Fruit fly (Drosophila melanogaster): ENCODE results near the gene Bulli.
A peak's percentile ranks its signal among the peaks of the same experiment; 100 is the strongest.

Gene Bulli

DNA sequence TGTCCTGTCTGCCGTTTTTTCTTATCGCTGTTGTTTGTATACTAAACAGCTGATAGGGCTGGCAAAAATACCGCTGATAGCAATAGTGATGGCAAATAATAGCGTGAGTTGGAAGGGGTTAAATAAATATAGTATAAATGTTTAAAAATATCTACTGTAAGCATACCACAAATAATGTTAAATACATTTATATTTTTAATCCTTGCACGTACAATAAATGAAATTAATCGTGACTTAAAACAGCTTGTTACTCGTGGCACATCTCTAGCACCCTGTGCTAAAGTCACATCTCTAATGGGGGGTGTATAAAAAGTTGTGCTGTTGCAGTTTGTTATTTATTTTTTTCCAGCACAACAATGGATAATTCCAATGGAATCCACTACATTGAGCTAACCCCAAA, at the start of gene Bulli, which contains the start of gene CG10147 (continued):
- peak; percentile 96 for TF ChIP-seq CG33557 (GFP tag; optimal IDR thresholded peaks at IDR 0.05)
- TF ChIP-seq CG1602 (GFP tag; optimal IDR thresholded peaks at IDR 0.05) = peak; percentile 99
- peak; percentile 69 for TF ChIP-seq CG4707 (GFP tag; optimal IDR thresholded peaks at IDR 0.05)
- TF ChIP-seq psq (GFP tag; optimal IDR thresholded peaks at IDR 0.05) = peak; percentile 94
- peak; percentile 93 for TF ChIP-seq CrebB (tag; optimal IDR thresholded peaks at IDR 0.05)
- peak; percentile 96 for TF ChIP-seq CG18619 (GFP tag; optimal IDR thresholded peaks at IDR 0.05)
- peak; percentile 96 for TF ChIP-seq Atf6 (GFP tag; IDR thresholded peaks at IDR 0.05)
- peak; percentile 93 for TF ChIP-seq Bgb (GFP tag; IDR thresholded peaks at IDR 0.05; ENCODE audit: partially characterized antibody)
- peak; percentile 96 for TF ChIP-seq sna (GFP tag; IDR thresholded peaks at IDR 0.05; ENCODE audit: partially characterized antibody)
- TF ChIP-seq abd-A (tag; optimal IDR thresholded peaks at IDR 0.05) = no peak
- TF ChIP-seq Bdp1 (GFP tag; optimal IDR thresholded peaks at IDR 0.05) = peak; percentile 88
- peak; percentile 93 for TF ChIP-seq CG12299 (tag; optimal IDR thresholded peaks at IDR 0.05)
- peak; percentile 97 for TF ChIP-seq CG10979 (tag; optimal IDR thresholded peaks at IDR 0.05)
- TF ChIP-seq fu2 (GFP tag; optimal IDR thresholded peaks at IDR 0.05) = peak; percentile 91
- peak; percentile 86 for TF ChIP-seq CG8089 (GFP tag; optimal IDR thresholded peaks at IDR 0.05)
- TF ChIP-seq CG11093 (GFP tag; IDR thresholded peaks at IDR 0.05) = peak; percentile 98
- TF ChIP-seq CG34422 (GFP tag; IDR thresholded peaks at IDR 0.05) = peak; percentile 99
- peak; percentile 90 for TF ChIP-seq CG10565 (GFP tag; optimal IDR thresholded peaks at IDR 0.05)
- peak; percentile 34 for TF ChIP-seq Dp (GFP tag; optimal IDR thresholded peaks at IDR 0.05)
- peak; percentile 92 for TF ChIP-seq HLH4C (GFP tag; IDR thresholded peaks at IDR 0.05; ENCODE audit: partially characterized antibody)
- peak; percentile 97 for TF ChIP-seq danr (GFP tag; IDR thresholded peaks at IDR 0.05)
- TF ChIP-seq emc (GFP tag; optimal IDR thresholded peaks at IDR 0.05) = peak; percentile 86
- TF ChIP-seq CG17328 (GFP tag; IDR thresholded peaks at IDR 0.05) = peak; percentile 97
- TF ChIP-seq exex (tag; optimal IDR thresholded peaks at IDR 0.05) = peak; percentile 79
- peak in 1 of 2 experiments; percentile 70 for TF ChIP-seq Hr78 (GFP tag; optimal IDR thresholded peaks at IDR 0.05)
- TF ChIP-seq CG10147 (GFP tag; optimal IDR thresholded peaks at IDR 0.05) = peak; percentile 99
- TF ChIP-seq gsb-n (tag; optimal IDR thresholded peaks at IDR 0.05) = peak; percentile 94
- TF ChIP-seq CG10654 (GFP tag; optimal IDR thresholded peaks at IDR 0.05) = peak; percentile 98
- peak; percentile 94 for TF ChIP-seq tx (GFP tag; optimal IDR thresholded peaks at IDR 0.05)
- TF ChIP-seq twi (tag; optimal IDR thresholded peaks at IDR 0.05) = peak; percentile 95
- peak; percentile 98 for TF ChIP-seq ara (GFP tag; IDR thresholded peaks at IDR 0.05)
- TF ChIP-seq Dip2 (GFP tag; IDR thresholded peaks at IDR 0.05) = peak; percentile 73
- TF ChIP-seq gcm2 (GFP tag; optimal IDR thresholded peaks at IDR 0.05) = peak; percentile 91
- TF ChIP-seq ken (GFP tag; IDR thresholded peaks at IDR 0.05) = peak; percentile 98
- peak; percentile 95 for TF ChIP-seq lbe (GFP tag; optimal IDR thresholded peaks at IDR 0.05)
- TF ChIP-seq Dbx (GFP tag; IDR thresholded peaks at IDR 0.05) = peak; percentile 98
- peak; percentile 94 for TF ChIP-seq HHEX (GFP tag; optimal IDR thresholded peaks at IDR 0.05)
- peak; percentile 88 for TF ChIP-seq nau (GFP tag; optimal IDR thresholded peaks at IDR 0.05)
- TF ChIP-seq B-H1 (GFP tag; IDR thresholded peaks at IDR 0.05) = peak; percentile 96
- peak; percentile 78 for TF ChIP-seq Side (GFP tag; optimal IDR thresholded peaks at IDR 0.05)
- TF ChIP-seq grau (tag; optimal IDR thresholded peaks at IDR 0.05) = peak; percentile 97
- TF ChIP-seq CG8944 (GFP tag; optimal IDR thresholded peaks at IDR 0.05) = peak; percentile 91
- TF ChIP-seq dati (GFP tag; IDR thresholded peaks at IDR 0.05) = peak; percentile 91
- peak; percentile 77 for TF ChIP-seq mld (GFP tag; IDR thresholded peaks at IDR 0.05; ENCODE audit: partially characterized antibody)
- peak; percentile 94 for TF ChIP-seq Dip3 (GFP tag; optimal IDR thresholded peaks at IDR 0.05)
- peak; percentile 69 for TF ChIP-seq kni (GFP tag; optimal IDR thresholded peaks at IDR 0.05)
- TF ChIP-seq vnd (GFP tag; IDR thresholded peaks at IDR 0.05; ENCODE audit: partially characterized antibody) = peak; percentile 95
- no peak for TF ChIP-seq pan (optimal IDR thresholded peaks at IDR 0.05)
- peak in 1 of 2 experiments; percentile 98 for TF ChIP-seq pan (GFP tag; optimal IDR thresholded peaks at IDR 0.05 in 1 of 2, IDR thresholded peaks at IDR 0.05 in 1 of 2)
- peak; percentile 78 for TF ChIP-seq luna (GFP tag; optimal IDR thresholded peaks at IDR 0.05)

Data from whole organism, embryonic.